Worm (Caenorhabditis elegans): ENCODE measurements around the gene Y69A2AR.50.

DNA sequence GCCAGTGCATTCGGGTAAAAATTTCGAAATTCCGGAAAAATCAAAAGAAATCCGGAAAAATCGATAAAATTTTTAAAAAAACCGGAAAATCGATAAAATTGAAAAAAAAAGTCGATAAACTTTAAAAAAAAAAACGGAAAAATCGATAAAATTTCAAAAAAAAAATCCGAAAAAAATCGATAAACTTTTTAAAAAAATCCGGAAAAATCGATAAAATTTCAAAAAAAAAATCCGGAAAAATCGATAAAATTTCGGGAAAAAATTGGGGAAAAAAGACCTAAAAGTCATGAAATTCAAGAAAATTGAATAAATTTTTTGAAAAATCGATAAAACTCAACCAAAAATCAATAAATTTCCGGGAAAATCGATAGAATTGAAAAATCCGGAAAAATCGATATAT lies 35.3 kb upstream of the Y69A2AR.50 start:
- TF ChIP-seq nhr-237 (tag; optimal IDR thresholded peaks at IDR 0.05) (no peak), nhr-11 (tag; optimal IDR thresholded peaks at IDR 0.05) (no peak), blmp-1 (tag; optimal IDR thresholded peaks at IDR 0.05; ENCODE audit: insufficient read depth) (no peak)
